Fruit fly (Drosophila melanogaster): ENCODE measurements around the gene unc80.

The unc80 gene

DNA sequence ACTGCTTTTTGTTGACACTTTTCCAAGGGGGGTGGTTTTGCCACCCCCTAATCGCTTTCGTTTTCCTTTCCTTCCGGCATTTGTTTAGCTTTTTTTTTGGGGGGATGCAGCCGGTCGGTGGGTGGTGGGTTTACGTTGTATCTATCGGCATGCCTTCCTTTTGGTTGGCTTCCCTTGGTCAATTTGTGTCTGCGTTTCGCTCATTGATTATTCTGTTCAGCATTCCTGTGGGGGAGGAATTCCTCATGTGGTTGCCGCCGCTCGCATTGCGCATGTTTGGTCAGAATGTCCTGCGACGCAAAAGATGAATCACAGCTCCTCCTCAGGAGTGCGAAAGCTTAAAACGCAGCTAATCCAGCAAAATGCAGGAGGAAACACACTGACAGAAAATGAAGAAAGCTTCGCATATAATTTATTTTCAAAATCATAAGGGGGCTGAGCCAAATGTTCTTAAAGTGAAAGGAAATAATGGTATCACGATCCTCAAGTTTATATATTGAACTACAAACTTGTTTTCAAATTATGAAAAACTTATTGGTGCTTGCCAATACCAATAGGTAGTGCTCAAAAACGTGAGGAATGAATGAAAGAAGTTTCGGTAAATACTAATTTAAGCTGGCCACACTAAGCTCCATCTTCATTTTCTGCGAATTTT lies 10.0 kb upstream of the unc80 start, which contains the start of gene RpS10a:
Gene RpS10a (plus strand): TSS at position 605 of the 655 bp plus-strand sequence.
- TF ChIP-seq Sin3A (optimal IDR thresholded peaks at IDR 0.05) (no peak), ttk (optimal IDR thresholded peaks at IDR 0.05) (no peak), Myc (optimal IDR thresholded peaks at IDR 0.05) (no peak), insv (optimal IDR thresholded peaks at IDR 0.05) (no peak), h (optimal IDR thresholded peaks at IDR 0.05) (no peak)

- TF ChIP-seq ttk (optimal IDR thresholded peaks at IDR 0.05) (no peak), insv (optimal IDR thresholded peaks at IDR 0.05) (no peak), Sin3A (optimal IDR thresholded peaks at IDR 0.05) (no peak), h (optimal IDR thresholded peaks at IDR 0.05) (no peak), psq (optimal IDR thresholded peaks at IDR 0.05) (no peak), Myc (optimal IDR thresholded peaks at IDR 0.05) (no peak)
Observed at dm6 chr3R:27655109-27655508, 7.1 kb upstream of the unc80 start.

DNA sequence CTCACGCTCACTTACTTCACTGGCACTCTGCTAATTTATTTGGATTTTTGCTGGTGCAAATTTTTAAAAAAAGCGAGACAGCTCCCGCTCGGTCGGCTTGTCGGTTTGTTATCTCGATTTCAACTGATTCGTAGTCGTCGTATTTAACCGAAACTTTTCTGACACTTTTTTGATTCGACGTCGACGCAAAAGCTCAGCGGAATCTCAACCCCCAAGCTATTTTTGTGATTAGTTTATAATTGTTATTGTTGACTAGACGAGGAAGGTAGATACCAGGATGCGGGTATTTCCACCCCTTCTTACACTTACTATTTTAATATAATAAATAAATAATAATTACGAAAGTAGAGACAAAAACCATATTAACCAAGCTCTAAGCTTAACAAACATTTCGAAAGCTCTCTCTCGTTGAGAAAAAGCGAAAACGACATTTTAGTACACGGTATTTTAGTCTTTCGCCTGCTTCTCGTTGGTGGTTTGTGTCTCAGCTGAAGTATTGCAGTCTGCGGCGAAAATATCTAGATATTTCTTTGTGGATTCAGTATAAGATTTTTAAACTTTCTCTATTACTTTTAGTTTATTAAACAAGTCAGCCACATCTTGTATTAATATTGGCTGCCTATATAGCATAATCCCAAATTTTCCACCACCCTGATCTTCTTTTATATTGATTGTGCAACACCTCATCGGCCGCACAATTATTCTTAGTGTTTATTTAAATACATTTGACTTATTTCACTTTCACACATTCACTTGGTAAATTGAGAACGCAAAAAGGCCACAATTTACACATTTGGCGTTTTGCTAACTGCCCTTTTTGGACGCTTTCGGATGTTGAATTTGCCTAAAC lies 5.3 kb upstream of the unc80 start, which contains the start of gene tau:
Gene tau (minus strand): TSS at position 311 of the 850 bp plus-strand sequence.
- TF ChIP-seq ttk (optimal IDR thresholded peaks at IDR 0.05) (no peak), Sin3A (optimal IDR thresholded peaks at IDR 0.05) (no peak), insv (optimal IDR thresholded peaks at IDR 0.05) (no peak), h (optimal IDR thresholded peaks at IDR 0.05) (no peak), Myc (optimal IDR thresholded peaks at IDR 0.05) (no peak), psq (optimal IDR thresholded peaks at IDR 0.05) (no peak)

dm6 chr3R:27660127-27660579 lies 2.1 kb upstream of the unc80 start, which contains the start of gene Mlc1:
TSS of gene Mlc1 (minus strand) at chr3R:27660177.
- TF ChIP-seq Myc (optimal IDR thresholded peaks at IDR 0.05) (no peak), psq (optimal IDR thresholded peaks at IDR 0.05) (no peak), insv (optimal IDR thresholded peaks at IDR 0.05) (no peak), ttk (optimal IDR thresholded peaks at IDR 0.05) (no peak), Sin3A (optimal IDR thresholded peaks at IDR 0.05) (no peak), h (optimal IDR thresholded peaks at IDR 0.05) (no peak)

DNA sequence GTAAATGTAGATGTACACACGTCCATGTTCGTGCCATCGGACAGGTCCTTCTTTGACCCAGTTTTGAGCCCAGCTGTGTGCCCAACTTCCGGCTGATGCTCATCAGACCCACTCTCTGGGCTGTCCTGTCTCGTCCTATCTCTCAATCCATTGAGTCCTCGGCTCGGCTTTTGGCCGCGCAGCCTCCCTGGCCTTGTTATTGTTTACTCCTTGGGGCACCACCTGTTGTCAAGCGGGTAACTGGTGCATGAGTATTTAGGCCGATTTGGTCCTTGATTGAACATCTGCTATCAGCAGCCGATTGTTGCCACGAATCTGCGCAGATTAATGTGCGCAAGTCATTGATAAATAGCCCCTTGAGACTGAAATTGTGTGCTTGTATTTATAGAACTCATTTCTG lies 850 bp upstream of the unc80 start:
- TF ChIP-seq insv (optimal IDR thresholded peaks at IDR 0.05) (no peak), Myc (optimal IDR thresholded peaks at IDR 0.05) (no peak), psq (optimal IDR thresholded peaks at IDR 0.05) (no peak), ttk (optimal IDR thresholded peaks at IDR 0.05) (no peak), Sin3A (optimal IDR thresholded peaks at IDR 0.05) (no peak), h (optimal IDR thresholded peaks at IDR 0.05) (no peak)

- TF ChIP-seq Sin3A (optimal IDR thresholded peaks at IDR 0.05) (no peak), ttk (optimal IDR thresholded peaks at IDR 0.05) (no peak), Myc (optimal IDR thresholded peaks at IDR 0.05) (no peak), insv (optimal IDR thresholded peaks at IDR 0.05) (no peak), h (optimal IDR thresholded peaks at IDR 0.05) (no peak), psq (optimal IDR thresholded peaks at IDR 0.05) (no peak)
Observed at dm6 chr3R:27662857-27663256, 618 bp downstream of the unc80 start.

dm6 chr3R:27677174-27677726 lies 15.0 kb downstream of the unc80 start, which contains the start of gene Hsdl2:
TSS of gene Hsdl2 (plus strand) at chr3R:27677522.
- TF ChIP-seq insv (optimal IDR thresholded peaks at IDR 0.05), result no peak
- TF ChIP-seq psq (optimal IDR thresholded peaks at IDR 0.05), result no peak
- TF ChIP-seq ttk (optimal IDR thresholded peaks at IDR 0.05), result no peak
- no peak for TF ChIP-seq Myc (optimal IDR thresholded peaks at IDR 0.05)
- no peak for TF ChIP-seq Sin3A (optimal IDR thresholded peaks at IDR 0.05)
- TF ChIP-seq h (optimal IDR thresholded peaks at IDR 0.05), result no peak

DNA sequence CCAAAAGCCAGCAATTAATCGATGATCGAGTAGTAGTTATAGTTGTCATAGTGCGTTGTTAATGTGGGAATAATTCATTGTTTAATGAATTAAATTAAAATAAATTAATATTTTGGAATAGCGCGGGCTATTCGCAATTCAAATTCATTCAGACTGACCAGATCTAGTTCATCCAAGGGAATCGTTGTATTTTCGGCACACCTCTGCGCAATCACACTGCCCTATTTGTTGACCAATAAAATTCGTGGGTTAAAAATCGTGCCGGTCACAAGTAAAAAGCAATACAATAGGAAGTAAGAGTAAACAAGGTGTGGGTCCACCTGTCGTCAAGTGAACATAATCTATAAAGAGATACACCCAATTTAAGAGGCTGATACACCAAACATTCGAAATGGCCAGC lies 16.8 kb downstream of the unc80 start, which contains the start of gene CG12883:
Gene CG12883 (plus strand): TSS at position 273 of the 400 bp plus-strand sequence.
- no peak for TF ChIP-seq Myc (optimal IDR thresholded peaks at IDR 0.05)
- TF ChIP-seq ttk (optimal IDR thresholded peaks at IDR 0.05), result no peak
- no peak for TF ChIP-seq h (optimal IDR thresholded peaks at IDR 0.05)
- TF ChIP-seq psq (optimal IDR thresholded peaks at IDR 0.05), result no peak
- no peak for TF ChIP-seq Sin3A (optimal IDR thresholded peaks at IDR 0.05)
- no peak for TF ChIP-seq insv (optimal IDR thresholded peaks at IDR 0.05)

- no peak for TF ChIP-seq Sin3A (optimal IDR thresholded peaks at IDR 0.05)
- TF ChIP-seq h (optimal IDR thresholded peaks at IDR 0.05), result no peak
Observed at dm6 chr3R:27679667-27680066, 17.4 kb downstream of the unc80 start.

- no peak for TF ChIP-seq insv (optimal IDR thresholded peaks at IDR 0.05)
- no peak for TF ChIP-seq ttk (optimal IDR thresholded peaks at IDR 0.05)
- TF ChIP-seq Sin3A (optimal IDR thresholded peaks at IDR 0.05), result no peak
- TF ChIP-seq Myc (optimal IDR thresholded peaks at IDR 0.05), result no peak
- TF ChIP-seq psq (optimal IDR thresholded peaks at IDR 0.05), result no peak
- TF ChIP-seq h (optimal IDR thresholded peaks at IDR 0.05), result no peak
Observed at dm6 chr3R:27681799-27682198, 19.6 kb downstream of the unc80 start, which contains the start of gene Sce. TSS of gene Sce (minus strand) at chr3R:27682029.

DNA sequence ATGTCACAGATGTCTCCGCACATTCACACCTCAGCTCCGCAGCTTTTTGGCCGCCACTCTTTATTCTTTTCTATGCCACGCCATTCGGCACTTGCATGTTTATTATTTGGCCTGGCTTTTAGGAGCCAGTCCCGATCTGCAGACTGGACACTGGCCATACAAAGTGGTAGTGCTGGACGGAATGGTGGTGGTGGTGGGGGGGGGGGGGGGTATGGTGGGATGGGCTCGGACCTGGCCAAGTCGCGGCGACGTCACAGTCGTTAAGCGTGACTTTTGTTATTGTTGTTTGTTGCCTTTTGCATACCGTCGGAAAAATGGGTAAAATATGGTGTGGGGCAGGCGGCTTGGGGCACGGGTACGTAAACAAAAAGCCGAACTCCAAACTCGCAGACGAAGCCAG lies 22.8 kb downstream of the unc80 start:
- TF ChIP-seq Myc (optimal IDR thresholded peaks at IDR 0.05) (no peak), ttk (optimal IDR thresholded peaks at IDR 0.05) (no peak), insv (optimal IDR thresholded peaks at IDR 0.05) (no peak), h (optimal IDR thresholded peaks at IDR 0.05) (no peak), Sin3A (optimal IDR thresholded peaks at IDR 0.05) (no peak), psq (optimal IDR thresholded peaks at IDR 0.05) (no peak)

dm6 chr3R:27685539-27686012 lies 23.3 kb downstream of the unc80 start, which contains the start of gene CG12880:
TSS of gene CG12880 (plus strand) at chr3R:27685962.
- TF ChIP-seq Sin3A (optimal IDR thresholded peaks at IDR 0.05) (no peak), ttk (optimal IDR thresholded peaks at IDR 0.05) (no peak)
